Fruit fly (Drosophila melanogaster): ENCODE results near the gene CG46525.

The CG46525 gene

DNA sequence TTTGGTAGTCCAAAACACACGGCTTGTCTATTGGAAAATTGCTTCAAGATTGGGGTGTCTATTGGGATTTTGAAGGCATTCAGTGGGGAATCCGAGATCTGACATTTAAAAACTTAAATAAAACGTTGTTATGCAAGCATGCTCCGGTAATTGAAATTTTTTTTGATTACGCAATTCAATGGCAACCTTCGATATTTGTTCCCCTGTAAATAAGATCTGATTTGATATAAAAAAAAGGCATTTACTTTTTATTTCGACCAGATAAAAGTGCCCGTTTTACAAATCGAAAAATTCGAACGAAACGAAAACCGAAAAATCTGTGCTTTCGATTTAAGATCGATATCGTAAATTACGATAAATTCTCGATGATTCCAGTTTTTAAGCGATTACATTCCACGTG lies 3.8 kb downstream of the CG46525 start, which contains the start of the genes CG13733 and qjt:
CG13733 (minus strand) TSS at position 101 of the 400 bp plus-strand sequence.
qjt (plus strand) TSS at position 271 of the 400 bp plus-strand sequence.
- TF ChIP-seq Pdp1 (GFP tag; optimal IDR thresholded peaks at IDR 0.05) (peak in 1 of 2 experiments; percentile 50), zen (tag; optimal IDR thresholded peaks at IDR 0.05) (no peak)

DNA sequence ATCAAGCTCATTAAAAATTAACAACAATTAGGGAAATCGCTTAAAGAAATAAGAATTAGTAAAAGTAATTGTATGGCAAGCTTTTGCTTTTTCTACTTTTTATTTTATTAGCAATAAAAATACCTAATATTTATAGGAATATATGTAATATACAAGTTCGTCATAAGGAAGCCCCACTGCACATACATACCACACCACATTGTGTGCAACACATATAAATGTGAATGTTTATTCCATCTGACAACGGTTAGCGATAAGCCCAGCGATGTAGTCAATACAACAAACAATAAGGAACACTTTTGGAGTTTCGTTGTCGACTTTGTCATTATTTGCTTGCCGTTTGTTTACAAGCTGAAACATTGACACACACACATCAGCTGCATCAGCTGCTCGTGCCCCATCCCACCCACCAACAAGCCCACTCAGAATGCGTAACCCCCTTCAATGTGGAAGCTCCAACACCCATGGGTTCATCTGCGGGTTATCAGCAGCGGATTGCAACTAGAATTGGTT lies 10.3 kb downstream of the CG46525 start:
- TF ChIP-seq CG31441 (GFP tag; IDR thresholded peaks at IDR 0.05) (peak; percentile 85), maf-S (GFP tag; optimal IDR thresholded peaks at IDR 0.05) (peak; percentile 34), CG4282 (GFP tag; optimal IDR thresholded peaks at IDR 0.05) (no peak), HmgD (GFP tag; optimal IDR thresholded peaks at IDR 0.05) (peak; percentile 21), CG3847 (GFP tag; IDR thresholded peaks at IDR 0.05) (no peak), CG33557 (GFP tag; optimal IDR thresholded peaks at IDR 0.05) (peak; percentile 98), CG12236 (GFP tag; optimal IDR thresholded peaks at IDR 0.05) (peak; percentile 86), CG9609 (GFP tag; optimal IDR thresholded peaks at IDR 0.05) (no peak), Dip2 (GFP tag; IDR thresholded peaks at IDR 0.05) (no peak), MTF-1 (GFP tag; optimal IDR thresholded peaks at IDR 0.05; ENCODE audit: borderline replicate concordance) (peak; percentile 96), CG16813 (GFP tag; IDR thresholded peaks at IDR 0.05; ENCODE audit: partially characterized antibody) (no peak), Dfd (GFP tag; optimal IDR thresholded peaks at IDR 0.05) (no peak), CG7963 (GFP tag; IDR thresholded peaks at IDR 0.05; ENCODE audit: partially characterized antibody) (no peak), twi (tag; optimal IDR thresholded peaks at IDR 0.05) (peak; percentile 80), Dad (GFP tag; optimal IDR thresholded peaks at IDR 0.05) (no peak), CG4404 (GFP tag; IDR thresholded peaks at IDR 0.05) (no peak), sug (tag; optimal IDR thresholded peaks at IDR 0.05) (peak; percentile 8), CG18619 (GFP tag; optimal IDR thresholded peaks at IDR 0.05) (peak; percentile 65), CG16815 (GFP tag; optimal IDR thresholded peaks at IDR 0.05) (no peak), CG2199 (GFP tag; IDR thresholded peaks at IDR 0.05) (peak; percentile 73; the same call in 2 of the 3 replicates), knrl (GFP tag; IDR thresholded peaks at IDR 0.05; ENCODE audit: partially characterized antibody) (no peak), crol (GFP tag; IDR thresholded peaks at IDR 0.05) (no peak), tup (GFP tag; optimal IDR thresholded peaks at IDR 0.05) (peak; percentile 62), bigmax (GFP tag; optimal IDR thresholded peaks at IDR 0.05) (peak; percentile 63), PHDP (tag; optimal IDR thresholded peaks at IDR 0.05) (peak; percentile 78), CG7839 (tag; optimal IDR thresholded peaks at IDR 0.05) (peak; percentile 37), Ptx1 (GFP tag; IDR thresholded peaks at IDR 0.05) (peak; percentile 35; the same call in 1 of the 2 replicates), Nf-YA (GFP tag; IDR thresholded peaks at IDR 0.05) (peak; percentile 58; the same call in 1 of the 2 replicates), CG1024 (GFP tag; IDR thresholded peaks at IDR 0.05) (peak; percentile 70; the same call in 1 of the 2 replicates), Chrac-16 (GFP tag; optimal IDR thresholded peaks at IDR 0.05) (peak; percentile 38), tna (GFP tag; IDR thresholded peaks at IDR 0.05; ENCODE audit: partially characterized antibody) (no peak), fd3F (GFP tag; optimal IDR thresholded peaks at IDR 0.05) (no peak), emc (GFP tag; optimal IDR thresholded peaks at IDR 0.05) (no peak), croc (GFP tag; conservative IDR thresholded peaks at IDR 0.05) (peak; percentile 46), E2f1 (GFP tag; IDR thresholded peaks at IDR 0.05) (peak; percentile 44; the same call in 1 of the 2 replicates), CG1602 (GFP tag; optimal IDR thresholded peaks at IDR 0.05) (peak; percentile 43), Deaf1 (tag; optimal IDR thresholded peaks at IDR 0.05) (peak; percentile 4), CG3163 (GFP tag; optimal IDR thresholded peaks at IDR 0.05) (no peak), CG18599 (GFP tag; optimal IDR thresholded peaks at IDR 0.05) (peak; percentile 72), pum (GFP tag; optimal IDR thresholded peaks at IDR 0.05) (peak; percentile 42), Gug (GFP tag; IDR thresholded peaks at IDR 0.05) (0 out of 4 replicates have a peak, but pooled peaks have one; percentile 11), CG13123 (GFP tag; optimal IDR thresholded peaks at IDR 0.05) (peak; percentile 71), Opbp (GFP tag; IDR thresholded peaks at IDR 0.05; ENCODE audit: partially characterized antibody) (no peak), CG11723 (GFP tag; optimal IDR thresholded peaks at IDR 0.05) (peak; percentile 87), CG2116 (GFP tag; optimal IDR thresholded peaks at IDR 0.05) (peak; percentile 51), CG4360 (GFP tag; IDR thresholded peaks at IDR 0.05) (peak; percentile 71)
